Worm (Caenorhabditis elegans) whole organism, late embryonic: ENCODE measurements around the gene clc-10.

Experiments
- ahr-1 ChIP-seq: sonication (generic microtip); optimal IDR thresholded peaks from 2 replicates; lab custom pipeline; 2016; ENCODE audit warnings: missing genetic modification characterization, missing compliant biosample characterization
- ceh-14 ChIP-seq: sonication (generic microtip); optimal IDR thresholded peaks from 2 replicates; lab custom pipeline; 2016; ENCODE audit warnings: missing genotype, missing genetic modification characterization, missing compliant biosample characterization
- hlh-6 ChIP-seq: sonication (generic microtip); optimal IDR thresholded peaks from 2 replicates; lab custom pipeline; 2016; ENCODE audit warnings: missing genotype, missing genetic modification characterization, missing compliant biosample characterization
- nfya-1 ChIP-seq: sonication (generic microtip); optimal IDR thresholded peaks from 2 replicates; lab custom pipeline; 2017; ENCODE audit warnings: missing genetic modification characterization, mild to moderate bottlenecking, missing compliant biosample characterization, antibody characterized with exemption, moderate library complexity
- tbx-2 ChIP-seq: sonication (generic microtip); optimal IDR thresholded peaks from 2 replicates; lab custom pipeline; 2016; ENCODE audit warnings: missing genetic modification characterization, missing compliant biosample characterization

ce11 chrIII:6030483-6030882 is 26.4 kb upstream of the clc-10 start, which contains the start of gene ZK328.6:
- no peak for TF ChIP-seq hlh-6 (tag; lab: Kevin White, UChicago)
- TF ChIP-seq ahr-1 (tag; lab: Kevin White, UChicago), result no peak
- TF ChIP-seq tbx-2 (tag; lab: Kevin White, UChicago), result no peak
- TF ChIP-seq nfya-1 (tag; lab: Kevin White, UChicago), result no peak
- TF ChIP-seq ceh-14, result no peak
